Fruit fly (Drosophila melanogaster): Measurements from ENCODE around the gene Cyp4s3.

Gene Cyp4s3

DNA sequence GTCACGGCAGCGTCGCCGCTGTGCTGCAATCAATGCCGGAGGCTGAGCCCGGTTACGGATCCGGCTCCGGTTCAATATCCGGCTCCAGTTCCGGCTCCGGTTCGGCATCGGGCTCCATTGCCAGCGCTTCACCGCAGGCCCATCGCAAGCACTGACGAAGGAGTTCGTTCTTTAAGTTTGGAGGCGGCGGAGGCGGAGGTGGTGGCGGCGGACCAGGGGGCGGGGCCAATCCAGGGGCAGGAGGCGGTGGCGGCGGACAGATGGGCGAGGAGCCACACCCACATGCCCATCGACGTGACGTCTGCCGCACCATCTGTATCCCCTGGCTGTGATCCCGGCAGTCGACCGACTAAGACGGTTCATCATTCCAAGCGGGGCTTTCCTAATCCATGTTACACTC lies 4.5 kb downstream of the Cyp4s3 start:
- TF ChIP-seq Hr39 (optimal IDR thresholded peaks at IDR 0.05) (peak; percentile 66), CG15514 (GFP tag; optimal IDR thresholded peaks at IDR 0.05) (peak; percentile 22), sisA (GFP tag; IDR thresholded peaks at IDR 0.05) (no peak), GATAe (GFP tag; conservative IDR thresholded peaks at IDR 0.05) (no peak)

DNA sequence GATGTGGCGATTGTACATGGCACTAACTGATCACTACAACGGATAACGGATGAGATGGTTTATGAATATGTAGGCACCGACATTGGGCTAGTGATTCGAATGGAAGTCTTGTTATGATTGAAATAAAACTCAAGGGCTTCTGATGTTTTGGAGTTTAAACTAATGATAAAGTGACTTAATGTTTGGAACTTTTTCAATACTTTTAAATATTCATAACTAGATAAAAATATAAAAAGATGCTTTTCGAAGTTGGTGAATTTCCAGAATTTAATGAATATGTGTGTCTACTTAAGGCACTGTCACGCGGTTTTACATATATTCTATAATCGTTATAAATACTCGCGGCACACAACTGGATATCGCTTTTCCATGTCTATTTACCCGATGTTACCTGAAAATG lies 20.4 kb downstream of the Cyp4s3 start, which contains the start of gene CG9072:
CG9072 (minus strand) TSS at position 101 of the 400 bp plus-strand sequence.
- no peak for TF ChIP-seq CG43689 (GFP tag; IDR thresholded peaks at IDR 0.05)
- no peak for TF ChIP-seq Kr (GFP tag; optimal IDR thresholded peaks at IDR 0.05)
- no peak for TF ChIP-seq Bdp1 (GFP tag; optimal IDR thresholded peaks at IDR 0.05)
- no peak for TF ChIP-seq CG13296 (GFP tag; optimal IDR thresholded peaks at IDR 0.05)
- no peak for TF ChIP-seq Neu2 (GFP tag; optimal IDR thresholded peaks at IDR 0.05; ENCODE audit: borderline replicate concordance)
- TF ChIP-seq sim (GFP tag; IDR thresholded peaks at IDR 0.05) = no peak
- no peak for TF ChIP-seq fd96Cb (tag; optimal IDR thresholded peaks at IDR 0.05)
- no peak for TF ChIP-seq CG6175 (GFP tag; IDR thresholded peaks at IDR 0.05)
- no peak for TF ChIP-seq Myb (GFP tag; optimal IDR thresholded peaks at IDR 0.05)

DNA sequence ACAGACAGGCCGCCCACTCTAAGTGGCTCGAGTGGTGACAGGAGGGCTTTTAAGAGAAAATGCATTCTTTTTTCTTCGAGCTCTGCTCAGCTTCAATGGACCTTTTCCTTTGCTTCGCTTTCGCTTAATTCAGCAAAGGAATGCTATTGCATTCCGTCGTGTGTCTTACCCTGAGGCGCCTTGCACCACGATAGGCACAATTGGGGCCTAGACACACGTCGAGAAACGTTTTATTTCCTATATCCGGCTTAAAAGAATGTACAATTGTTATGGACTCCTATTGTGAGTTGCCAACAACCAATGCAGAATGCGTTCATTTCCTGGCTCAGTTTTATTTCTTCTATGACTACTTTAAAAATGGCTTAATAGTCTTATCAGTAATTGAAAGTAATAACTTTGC lies 25.2 kb downstream of the Cyp4s3 start:
- TF ChIP-seq CG30020 (tag; optimal IDR thresholded peaks at IDR 0.05) = peak; percentile 22
- TF ChIP-seq HLHmδ (GFP tag; optimal IDR thresholded peaks at IDR 0.05) = no peak
- TF ChIP-seq CG7271 (tag; optimal IDR thresholded peaks at IDR 0.05) = peak; percentile 6
- no peak for TF ChIP-seq CG4854 (GFP tag; optimal IDR thresholded peaks at IDR 0.05)
- TF ChIP-seq wor (GFP tag; IDR thresholded peaks at IDR 0.05) = no peak
- 0 out of 3 replicates have a peak, but pooled peaks have one; percentile 8 for TF ChIP-seq HLH4C (GFP tag; IDR thresholded peaks at IDR 0.05; ENCODE audit: partially characterized antibody)
- peak; percentile 83 for TF ChIP-seq stwl (tag; optimal IDR thresholded peaks at IDR 0.05)
- TF ChIP-seq zen (tag; optimal IDR thresholded peaks at IDR 0.05) = peak; percentile 55
- no peak for TF ChIP-seq CG16815 (GFP tag; optimal IDR thresholded peaks at IDR 0.05)
- TF ChIP-seq CG18764 (GFP tag; optimal IDR thresholded peaks at IDR 0.05) = peak; percentile 96
- peak; percentile 1 for TF ChIP-seq CG15696 (tag; optimal IDR thresholded peaks at IDR 0.05)
- TF ChIP-seq nerfin-1 (tag; optimal IDR thresholded peaks at IDR 0.05) = peak; percentile 1
- peak; percentile 6 for TF ChIP-seq Ets97D (GFP tag; optimal IDR thresholded peaks at IDR 0.05)
- TF ChIP-seq phol (tag; optimal IDR thresholded peaks at IDR 0.05) = peak; percentile 6

dm6 chrX:15090371-15090770 lies 26.0 kb downstream of the Cyp4s3 start:
- TF ChIP-seq lab (GFP tag; optimal IDR thresholded peaks at IDR 0.05) (peak; percentile 19), Hsf (GFP tag; optimal IDR thresholded peaks at IDR 0.05) (peak; percentile 12), CG2120 (GFP tag; optimal IDR thresholded peaks at IDR 0.05) (peak; percentile 18), HmgZ (tag; optimal IDR thresholded peaks at IDR 0.05) (peak; percentile 3), CG7556 (GFP tag; optimal IDR thresholded peaks at IDR 0.05) (peak; percentile 19), hb (GFP tag; IDR thresholded peaks at IDR 0.05; ENCODE audit: partially characterized antibody) (no peak), knrl (GFP tag; IDR thresholded peaks at IDR 0.05; ENCODE audit: partially characterized antibody) (no peak), CG13894 (tag; optimal IDR thresholded peaks at IDR 0.05) (peak; percentile 7), sr (GFP tag; IDR thresholded peaks at IDR 0.05) (no peak), pros (GFP tag; optimal IDR thresholded peaks at IDR 0.05) (no peak), ash1 (GFP tag; optimal IDR thresholded peaks at IDR 0.05) (no peak), sens (GFP tag) (peak; percentile 68), CG17328 (GFP tag; IDR thresholded peaks at IDR 0.05) (no peak), CG2875 (GFP tag; optimal IDR thresholded peaks at IDR 0.05) (no peak), CG14860 (GFP tag; IDR thresholded peaks at IDR 0.05; ENCODE audit: partially characterized antibody) (no peak), ind (GFP tag; optimal IDR thresholded peaks at IDR 0.05) (no peak), vfl (GFP tag; optimal IDR thresholded peaks at IDR 0.05) (no peak), Dp (GFP tag; optimal IDR thresholded peaks at IDR 0.05) (no peak), Meics (GFP tag; optimal IDR thresholded peaks at IDR 0.05) (peak; percentile 4), mam (GFP tag; optimal IDR thresholded peaks at IDR 0.05) (no peak), gem (tag; optimal IDR thresholded peaks at IDR 0.05) (peak; percentile 23)

Data from whole organism, embryonic.